Fruit fly (Drosophila melanogaster): ENCODE results near the gene neur.

- no peak for TF ChIP-seq Dfd (GFP tag; optimal IDR thresholded peaks at IDR 0.05)
- no peak for TF ChIP-seq h (GFP tag; optimal IDR thresholded peaks at IDR 0.05)
- no peak for TF ChIP-seq pan (optimal IDR thresholded peaks at IDR 0.05)
- no peak for TF ChIP-seq Hr83 (GFP tag; optimal IDR thresholded peaks at IDR 0.05; ENCODE audit: poor library complexity, severe bottlenecking)
- no peak for TF ChIP-seq lola (GFP tag; optimal IDR thresholded peaks at IDR 0.05)
- no peak for TF ChIP-seq N (GFP tag; optimal IDR thresholded peaks at IDR 0.05)
- no peak for TF ChIP-seq psq (GFP tag; optimal IDR thresholded peaks at IDR 0.05)
- no peak for TF ChIP-seq usp (GFP tag; optimal IDR thresholded peaks at IDR 0.05)
- no peak for TF ChIP-seq sv (GFP tag; optimal IDR thresholded peaks at IDR 0.05)
These were observed 9.9 kb downstream of the neur start for dm6 chr3R:9029411-9029810.

All from whole organism, wandering third instar larva.